Fruit fly (Drosophila melanogaster): ENCODE data around the gene Eig71Eb.
A peak's percentile ranks its signal among the peaks of the same experiment; 100 is the strongest.

Gene Eig71Eb

DNA sequence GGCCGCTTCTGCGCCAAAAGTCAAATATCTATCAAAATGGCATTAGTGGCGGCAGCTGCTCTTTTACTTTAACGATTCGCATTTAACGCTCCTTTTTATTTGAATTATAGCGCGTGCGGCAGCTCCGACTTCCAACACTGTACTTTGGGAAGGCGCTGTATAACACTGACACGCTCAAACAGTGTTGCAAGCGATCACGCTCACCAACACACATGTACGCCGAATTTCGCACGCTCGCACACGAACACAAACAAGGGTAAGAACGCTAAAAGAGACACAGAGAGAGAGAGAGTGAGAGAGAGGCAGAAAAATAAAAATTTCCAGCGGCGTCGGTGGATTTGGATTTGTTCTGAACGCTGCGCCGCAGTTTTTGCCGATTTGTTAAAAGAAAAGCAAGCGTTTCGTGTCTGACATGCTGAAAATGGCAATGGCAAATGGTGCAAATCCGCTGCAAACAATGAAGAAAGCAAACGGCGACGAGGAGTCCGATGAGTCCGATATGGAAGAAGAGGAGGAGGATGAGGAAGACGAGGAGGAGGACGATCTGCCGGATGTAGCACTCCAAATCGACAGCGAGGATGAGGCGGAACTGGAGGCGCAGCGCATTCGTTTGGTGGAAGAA lies 30.0 kb upstream of the Eig71Eb start, which contains the start of gene Phs (continued):
- no peak for TF ChIP-seq CG6654 (GFP tag; optimal IDR thresholded peaks at IDR 0.05)
- peak in 1 of 2 experiments; percentile 30 for TF ChIP-seq insv (GFP tag; optimal IDR thresholded peaks at IDR 0.05)
- peak; percentile 28; the same call in 1 of the 2 replicates for TF ChIP-seq bowl (GFP tag; IDR thresholded peaks at IDR 0.05)
- peak; percentile 55 for TF ChIP-seq CG17829 (tag; optimal IDR thresholded peaks at IDR 0.05)
- TF ChIP-seq Nf-YB (GFP tag; optimal IDR thresholded peaks at IDR 0.05) = no peak
- TF ChIP-seq CG2199 (GFP tag; IDR thresholded peaks at IDR 0.05) = peak; percentile 71; the same call in 1 of the 3 replicates
- peak; percentile 82 for TF ChIP-seq ewg (GFP tag; optimal IDR thresholded peaks at IDR 0.05)
- peak; percentile 59 for TF ChIP-seq bigmax (GFP tag; optimal IDR thresholded peaks at IDR 0.05)
- peak; percentile 18 for TF ChIP-seq dmrt99B (tag; optimal IDR thresholded peaks at IDR 0.05)
- peak; percentile 93 for TF ChIP-seq shn (GFP tag; optimal IDR thresholded peaks at IDR 0.05)
- 0 out of 2 replicates have a peak, but pooled peaks have one; percentile 34 for TF ChIP-seq CG10321 (GFP tag; IDR thresholded peaks at IDR 0.05)
- TF ChIP-seq CG2129 (GFP tag; IDR thresholded peaks at IDR 0.05; ENCODE audit: partially characterized antibody) = no peak
- TF ChIP-seq tna (GFP tag; IDR thresholded peaks at IDR 0.05; ENCODE audit: partially characterized antibody) = no peak
- TF ChIP-seq Dek (tag; optimal IDR thresholded peaks at IDR 0.05) = peak; percentile 12
- no peak for TF ChIP-seq hkb (optimal IDR thresholded peaks at IDR 0.05)
- TF ChIP-seq hkb (GFP tag; IDR thresholded peaks at IDR 0.05) = peak; percentile 54
- TF ChIP-seq NK7.1 (GFP tag; optimal IDR thresholded peaks at IDR 0.05) = peak; percentile 80
- no peak for TF ChIP-seq h (optimal IDR thresholded peaks at IDR 0.05)
- TF ChIP-seq NC2α (GFP tag; optimal IDR thresholded peaks at IDR 0.05) = peak; percentile 80
- TF ChIP-seq CG6254 (GFP tag; optimal IDR thresholded peaks at IDR 0.05) = peak; percentile 58
- TF ChIP-seq ro (GFP tag; IDR thresholded peaks at IDR 0.05) = no peak; the same call in 1 of the 2 replicates
- TF ChIP-seq CG14014 (GFP tag; IDR thresholded peaks at IDR 0.05) = peak; percentile 69
- no peak for TF ChIP-seq pros (GFP tag; optimal IDR thresholded peaks at IDR 0.05)
- no peak for TF ChIP-seq tll (GFP tag; optimal IDR thresholded peaks at IDR 0.05)
- TF ChIP-seq CG9215 (GFP tag; IDR thresholded peaks at IDR 0.05) = peak; percentile 74
- peak; percentile 82 for TF ChIP-seq CG7372 (GFP tag; IDR thresholded peaks at IDR 0.05)
- peak; percentile 64 for TF ChIP-seq Meics (GFP tag; optimal IDR thresholded peaks at IDR 0.05)
- no peak for TF ChIP-seq Lpt (GFP tag; optimal IDR thresholded peaks at IDR 0.05)
- TF ChIP-seq CG9876 (GFP tag; optimal IDR thresholded peaks at IDR 0.05) = peak; percentile 83
- TF ChIP-seq ci (GFP tag; IDR thresholded peaks at IDR 0.05) = peak; percentile 87
- TF ChIP-seq Gsc (GFP tag; IDR thresholded peaks at IDR 0.05) = no peak
- TF ChIP-seq Myb (GFP tag; optimal IDR thresholded peaks at IDR 0.05) = peak; percentile 91
- peak; percentile 62; the same call in 1 of the 2 replicates for TF ChIP-seq Awh (GFP tag; IDR thresholded peaks at IDR 0.05)
- no peak for TF ChIP-seq Lim3 (GFP tag; IDR thresholded peaks at IDR 0.05)
- TF ChIP-seq Drgx (GFP tag; IDR thresholded peaks at IDR 0.05) = peak; percentile 59
- TF ChIP-seq Gug (GFP tag; IDR thresholded peaks at IDR 0.05) = peak; percentile 80
- TF ChIP-seq row (GFP tag; IDR thresholded peaks at IDR 0.05) = 0 out of 3 replicates have a peak, but pooled peaks have one; percentile 37
- TF ChIP-seq CG5245 (GFP tag; optimal IDR thresholded peaks at IDR 0.05) = peak; percentile 77
- peak; percentile 23 for TF ChIP-seq oc (tag; optimal IDR thresholded peaks at IDR 0.05)
- TF ChIP-seq chif (GFP tag; optimal IDR thresholded peaks at IDR 0.05) = peak; percentile 72 to 87
- peak; percentile 55 for TF ChIP-seq Hr3 (GFP tag; optimal IDR thresholded peaks at IDR 0.05)
- TF ChIP-seq CG10543 (GFP tag; optimal IDR thresholded peaks at IDR 0.05) = peak; percentile 69
- TF ChIP-seq CG32532 (GFP tag; IDR thresholded peaks at IDR 0.05) = peak; percentile 81
- peak; percentile 70 for TF ChIP-seq Ptx1 (GFP tag; IDR thresholded peaks at IDR 0.05)
- no peak for TF ChIP-seq Hand (GFP tag; optimal IDR thresholded peaks at IDR 0.05)
- TF ChIP-seq vfl (GFP tag; optimal IDR thresholded peaks at IDR 0.05) = peak; percentile 90
- peak; percentile 63 for TF ChIP-seq CG13894 (tag; optimal IDR thresholded peaks at IDR 0.05)
- peak; percentile 36 for TF ChIP-seq CG7928 (GFP tag; optimal IDR thresholded peaks at IDR 0.05)
- TF ChIP-seq CG11695 (GFP tag; IDR thresholded peaks at IDR 0.05) = peak; percentile 43; the same call in 1 of the 3 replicates
- 0 out of 2 replicates have a peak, but pooled peaks have one; percentile 13 for TF ChIP-seq inv (GFP tag; IDR thresholded peaks at IDR 0.05; ENCODE audit: partially characterized antibody)

All from whole organism, embryonic.